Fruit fly (Drosophila melanogaster) whole organism, adult: ENCODE results near the gene tHMG2.

Experiments
- CG11617 ChIP-seq: fragments of 200-800 bp; sonication (Bioruptor generic); optimal IDR thresholded peaks from 2 replicates; lab custom pipeline; 2017; ENCODE audit warnings: mild to moderate bottlenecking, missing biosample characterization, missing genetic modification reagents, missing genetic modification characterization
- CG12768 ChIP-seq: fragments of 200-800 bp; sonication (Bioruptor generic); optimal IDR thresholded peaks from 2 replicates; lab custom pipeline; 2017; ENCODE audit warnings: missing biosample characterization, missing genetic modification characterization, mild to moderate bottlenecking, moderate library complexity, missing genetic modification reagents
- CG14711 ChIP-seq: fragments of 200-800 bp; sonication (Bioruptor generic); optimal IDR thresholded peaks from 2 replicates; lab custom pipeline; 2018; ENCODE audit warnings: missing biosample characterization, mild to moderate bottlenecking, missing genetic modification characterization, moderate library complexity
- CG1620 ChIP-seq: fragments of 200-800 bp; sonication (Bioruptor generic); optimal IDR thresholded peaks from 2 replicates; lab custom pipeline; 2016; ENCODE audit warnings: missing biosample characterization, missing genetic modification characterization
- CG33017 ChIP-seq: fragments of 200-800 bp; sonication (Bioruptor generic); optimal IDR thresholded peaks from 2 replicates; lab custom pipeline; 2018; ENCODE audit warnings: missing biosample characterization, mild to moderate bottlenecking, missing genetic modification characterization, moderate library complexity
- CG5204 ChIP-seq: fragments of 200-800 bp; sonication (Bioruptor generic); optimal IDR thresholded peaks from 2 replicates; lab custom pipeline; 2016; ENCODE audit warnings: missing biosample characterization, missing genetic modification characterization
- CG7045 ChIP-seq: fragments of 200-800 bp; sonication (Bioruptor generic); optimal IDR thresholded peaks from 2 replicates; lab custom pipeline; 2017; ENCODE audit warnings: missing biosample characterization, mild to moderate bottlenecking, missing genetic modification characterization
- CG7101 ChIP-seq: fragments of 200-800 bp; sonication (Bioruptor generic); optimal IDR thresholded peaks from 2 replicates; lab custom pipeline; 2018; ENCODE audit warnings: missing biosample characterization, mild to moderate bottlenecking, missing genetic modification characterization, moderate library complexity
- Clk ChIP-seq: fragments of 200-800 bp; sonication (Bioruptor generic); optimal IDR thresholded peaks from 2 replicates; lab custom pipeline; 2017; ENCODE audit warnings: missing biosample characterization, missing genetic modification characterization
- Crg-1 ChIP-seq: fragments of 200-800 bp; sonication (Bioruptor generic); optimal IDR thresholded peaks from 2 replicates; lab custom pipeline; 2016; ENCODE audit warnings: missing biosample characterization, missing genetic modification characterization
- Hr96 ChIP-seq: fragments of 200-800 bp; sonication (Bioruptor generic); optimal IDR thresholded peaks from 2 replicates; lab custom pipeline; 2016; ENCODE audit warnings: missing biosample characterization, missing genetic modification characterization
- Mnt ChIP-seq: fragments of 200-800 bp; sonication (Bioruptor generic); optimal IDR thresholded peaks from 2 replicates; lab custom pipeline; 2016; ENCODE audit warnings: missing biosample characterization, mild to moderate bottlenecking, missing genetic modification characterization
- bab1 ChIP-seq: fragments of 200-800 bp; sonication (Bioruptor generic); optimal IDR thresholded peaks from 3 replicates; lab custom pipeline; 2019; ENCODE audit warnings: missing biosample characterization, mild to moderate bottlenecking, missing genetic modification characterization, moderate library complexity
- cic ChIP-seq: fragments of 200-800 bp; sonication (Bioruptor generic); optimal IDR thresholded peaks from 2 replicates; lab custom pipeline; 2017; ENCODE audit warnings: missing biosample characterization, mild to moderate bottlenecking, missing genetic modification characterization, moderate library complexity
- cnc ChIP-seq, 2 experiments: fragments of >200 bp; optimal IDR thresholded peaks; 2 replicates each; lab custom pipeline; 2017
- kay ChIP-seq: fragments of 200-800 bp; sonication (Bioruptor generic); peaks from one replicate; lab custom pipeline; 2016; ENCODE audit warnings: missing biosample characterization, missing genetic modification characterization, borderline replicate concordance
- ovo ChIP-seq: fragments of 200-800 bp; sonication (Bioruptor generic); optimal IDR thresholded peaks from 2 replicates; lab custom pipeline; 2016; ENCODE audit warnings: missing biosample characterization, missing genetic modification characterization
- pad ChIP-seq: fragments of 200-800 bp; sonication (Bioruptor generic); optimal IDR thresholded peaks from 3 replicates; lab custom pipeline; 2017; ENCODE audit warnings: missing biosample characterization, missing genetic modification characterization, mild to moderate bottlenecking, moderate library complexity, missing genetic modification reagents
- tj ChIP-seq: fragments of 200-800 bp; sonication (Bioruptor generic); optimal IDR thresholded peaks from 3 replicates; lab custom pipeline; 2017; ENCODE audit warnings: missing biosample characterization, mild to moderate bottlenecking, missing genetic modification characterization, moderate library complexity
- toe ChIP-seq: fragments of 200-800 bp; sonication (Bioruptor generic); optimal IDR thresholded peaks from 2 replicates; lab custom pipeline; 2016; ENCODE audit warnings: missing biosample characterization, missing genetic modification characterization

Gene tHMG2

dm6 chr3R:22494523-22495309 lies 2.0 kb downstream of the tHMG2 start:
- TF ChIP-seq CG1620 (no peak), CG7045 (GFP tag; lab: Kevin White, UChicago) (peak; percentile 78), pad (GFP tag; lab: Kevin White, UChicago) (peak; percentile 29)

dm6 chr3R:22497025-22497424 lies 4.3 kb downstream of the tHMG2 start, which contains the start of gene Octbeta1R:
Gene Octbeta1R, plus strand, starts transcription at chr3R:22497215.
- no peak for TF ChIP-seq cic (GFP tag; lab: Kevin White, UChicago)
- TF ChIP-seq CG12768 (GFP tag; lab: Kevin White, UChicago), result no peak
- TF ChIP-seq bab1 (GFP tag; lab: Kevin White, UChicago), result no peak
- no peak for TF ChIP-seq CG14711 (tag; lab: Kevin White, UChicago)
- no peak for TF ChIP-seq pad (GFP tag; lab: Kevin White, UChicago)
- TF ChIP-seq Crg-1 (GFP tag; lab: Kevin White, UChicago), result no peak
- TF ChIP-seq CG5204, result no peak
- no peak for TF ChIP-seq CG11617 (GFP tag; lab: Kevin White, UChicago)
- no peak for TF ChIP-seq toe (GFP tag; lab: Kevin White, UChicago)
- no peak for TF ChIP-seq Hr96 (GFP tag; lab: Kevin White, UChicago)
- no peak for TF ChIP-seq Mnt (GFP tag; lab: Kevin White, UChicago)
- TF ChIP-seq cnc (optimal IDR thresholded peaks at IDR 0.05; lab: Kevin White, UChicago), result no peak
- TF ChIP-seq CG1620, result no peak
- TF ChIP-seq Clk (GFP tag; lab: Kevin White, UChicago), result no peak
- no peak for TF ChIP-seq tj (GFP tag; lab: Kevin White, UChicago)
- TF ChIP-seq ovo (GFP tag; lab: Kevin White, UChicago), result no peak

- TF ChIP-seq kay (GFP tag; lab: Kevin White, UChicago) (no peak), CG33017 (no peak), ovo (GFP tag; lab: Kevin White, UChicago) (no peak)
Observed at dm6 chr3R:22503630-22504029, 10.9 kb downstream of the tHMG2 start.

- no peak for TF ChIP-seq Hr96 (GFP tag; lab: Kevin White, UChicago)
- TF ChIP-seq kay (GFP tag; lab: Kevin White, UChicago), result peak; percentile 2
- no peak for TF ChIP-seq tj (GFP tag; lab: Kevin White, UChicago)
Observed at dm6 chr3R:22515384-22515783, 22.6 kb downstream of the tHMG2 start.

dm6 chr3R:22518285-22518684 lies 25.5 kb downstream of the tHMG2 start:
- TF ChIP-seq Crg-1 (GFP tag; lab: Kevin White, UChicago) (peak; percentile 62), Clk (GFP tag; lab: Kevin White, UChicago) (no peak), tj (GFP tag; lab: Kevin White, UChicago) (peak; percentile 18), kay (GFP tag; lab: Kevin White, UChicago) (no peak), CG7101 (tag; lab: Kevin White, UChicago) (peak; percentile 54), bab1 (GFP tag; lab: Kevin White, UChicago) (no peak), CG12768 (GFP tag; lab: Kevin White, UChicago) (peak; percentile 50), CG14711 (tag; lab: Kevin White, UChicago) (no peak), Mnt (GFP tag; lab: Kevin White, UChicago) (peak; percentile 20), CG11617 (GFP tag; lab: Kevin White, UChicago) (peak; percentile 44), CG5204 (peak; percentile 6), Hr96 (GFP tag; lab: Kevin White, UChicago) (no peak), pad (GFP tag; lab: Kevin White, UChicago) (peak; percentile 25), cic (GFP tag; lab: Kevin White, UChicago) (peak; percentile 58), cnc (optimal IDR thresholded peaks at IDR 0.05; lab: Kevin White, UChicago) (no peak), CG1620 (peak; percentile 42), CG7045 (GFP tag; lab: Kevin White, UChicago) (peak; percentile 65), CG33017 (peak; percentile 32), toe (GFP tag; lab: Kevin White, UChicago) (no peak), ovo (GFP tag; lab: Kevin White, UChicago) (no peak)

- TF ChIP-seq tj (GFP tag; lab: Kevin White, UChicago) (no peak), kay (GFP tag; lab: Kevin White, UChicago) (peak; percentile 95)
Observed at dm6 chr3R:22518760-22519159, 26.0 kb downstream of the tHMG2 start.

- TF ChIP-seq tj (GFP tag; lab: Kevin White, UChicago), result no peak
- TF ChIP-seq bab1 (GFP tag; lab: Kevin White, UChicago), result no peak
- no peak for TF ChIP-seq CG12768 (GFP tag; lab: Kevin White, UChicago)
- no peak for TF ChIP-seq CG7101 (tag; lab: Kevin White, UChicago)
- TF ChIP-seq CG33017, result no peak
- no peak for TF ChIP-seq CG5204
- no peak for TF ChIP-seq pad (GFP tag; lab: Kevin White, UChicago)
- no peak for TF ChIP-seq Mnt (GFP tag; lab: Kevin White, UChicago)
- TF ChIP-seq Crg-1 (GFP tag; lab: Kevin White, UChicago), result no peak
- TF ChIP-seq kay (GFP tag; lab: Kevin White, UChicago), result no peak
- no peak for TF ChIP-seq CG11617 (GFP tag; lab: Kevin White, UChicago)
- no peak for TF ChIP-seq CG1620
- no peak for TF ChIP-seq cnc (optimal IDR thresholded peaks at IDR 0.05; lab: Kevin White, UChicago)
- TF ChIP-seq Clk (GFP tag; lab: Kevin White, UChicago), result no peak
Observed at dm6 chr3R:22520481-22520880, 27.7 kb downstream of the tHMG2 start.
